Worm (Caenorhabditis elegans) whole organism, L1 larva: ENCODE data around the gene smf-1.

Experiments
- ama-1 ChIP-seq: fragments of 150-350 bp; optimal IDR thresholded peaks from 2 replicates; lab custom pipeline; 2014
- ces-1 ChIP-seq: fragments of 150-350 bp; optimal IDR thresholded peaks from 2 replicates; lab custom pipeline; 2014; ENCODE audit warnings: missing biosample characterization, missing genetic modification reagents, missing genetic modification characterization
- dpl-1 ChIP-seq, 3 experiments: fragments of 150-350 bp in 2 of 3; sonication (generic microtip) in 1 of 3; optimal IDR thresholded peaks; 2 replicates each; lab custom pipeline; 2014 to 2017; ENCODE audit warnings: missing biosample characterization in 3 of 3, missing genetic modification characterization in 3 of 3, missing genetic modification reagents in 3 of 3
- egl-13 ChIP-seq: sonication (generic microtip); optimal IDR thresholded peaks from 2 replicates; lab custom pipeline; 2016; ENCODE audit warnings: missing genotype, missing genetic modification reagents, missing genetic modification characterization, missing compliant biosample characterization
- elt-3 ChIP-seq, 6 experiments: fragments of 150-350 bp in 1 of 6; sonication (generic microtip); optimal IDR thresholded peaks; 2 replicates each; lab custom pipeline; 2017 to 2018; ENCODE audit warnings: missing biosample characterization in 6 of 6, missing genetic modification characterization in 6 of 6, inconsistent platforms in 1 of 6
- fkh-10 ChIP-seq: sonication (generic microtip); optimal IDR thresholded peaks from 2 replicates; lab custom pipeline; 2017; ENCODE audit warnings: missing biosample characterization, missing genetic modification reagents, missing genetic modification characterization
- hlh-4 ChIP-seq: sonication (generic microtip); optimal IDR thresholded peaks from 2 replicates; lab custom pipeline; 2016; ENCODE audit warnings: mild to moderate bottlenecking, missing genetic modification characterization, missing compliant biosample characterization
- lin-13 ChIP-seq: fragments of 150-350 bp; optimal IDR thresholded peaks from 2 replicates; lab custom pipeline; 2014; ENCODE audit warnings: missing biosample characterization, missing genetic modification reagents, missing genetic modification characterization
- nhr-28 ChIP-seq: fragments of 150-350 bp; optimal IDR thresholded peaks from 2 replicates; lab custom pipeline; 2014; ENCODE audit warnings: missing biosample characterization, missing genetic modification characterization
- nhr-71 ChIP-seq: sonication (generic microtip); optimal IDR thresholded peaks from 2 replicates; lab custom pipeline; 2016; ENCODE audit warnings: mild to moderate bottlenecking, missing genetic modification characterization, moderate library complexity, missing compliant biosample characterization
- tbx-2 ChIP-seq: sonication (generic microtip); optimal IDR thresholded peaks from 2 replicates; lab custom pipeline; 2016; ENCODE audit warnings: missing genetic modification characterization, missing compliant biosample characterization
- zag-1 ChIP-seq: fragments of 150-350 bp; optimal IDR thresholded peaks from 2 replicates; lab custom pipeline; 2014; ENCODE audit warnings: missing biosample characterization, missing genetic modification characterization

ce11 chrX:6746849-6747248, 24.0 kb upstream of the smf-1 start:
- no peak for TF ChIP-seq elt-3 (tag; optimal IDR thresholded peaks at IDR 0.05; lab: Kevin White, UChicago)
- TF ChIP-seq nhr-28 (tag; lab: Kevin White, UChicago), result no peak
- no peak for TF ChIP-seq dpl-1 (GFP tag; optimal IDR thresholded peaks at IDR 0.05; lab: Kevin White, UChicago)
- peak; percentile 29 for TF ChIP-seq nhr-71 (tag; lab: Kevin White, UChicago)
- TF ChIP-seq lin-13 (GFP tag; lab: Kevin White, UChicago), result no peak
- TF ChIP-seq zag-1 (tag; lab: Kevin White, UChicago), result no peak
- TF ChIP-seq hlh-4 (tag; lab: Kevin White, UChicago), result no peak
- TF ChIP-seq ces-1 (GFP tag; lab: Kevin White, UChicago), result no peak
- no peak for TF ChIP-seq egl-13 (tag; lab: Kevin White, UChicago)
- no peak for TF ChIP-seq fkh-10 (GFP tag; lab: Kevin White, UChicago)
- no peak for TF ChIP-seq tbx-2 (tag; lab: Kevin White, UChicago)
- TF ChIP-seq ama-1 (lab: Kevin White, UChicago), result no peak
